Fruit fly (Drosophila melanogaster) whole organism, embryonic: ENCODE measurements around the gene RpL24.

Experiments
- Awh ChIP-seq: fragments of 200-800 bp; sonication (Bioruptor generic); IDR thresholded peaks from 2 replicates; pipeline ENCODE4, ENCODE4 v1.3.6; 2022; ENCODE audit warnings: missing biosample characterization, missing genetic modification characterization
- BtbVII ChIP-seq: fragments of 200-800 bp; sonication (Bioruptor generic); optimal IDR thresholded peaks from 3 replicates; lab custom pipeline; 2017; ENCODE audit warnings: missing biosample characterization, mild to moderate bottlenecking, missing genetic modification characterization
- CG10321 ChIP-seq: fragments of 200-800 bp; sonication (Bioruptor generic); IDR thresholded peaks from 2 replicates; pipeline ENCODE4 v1.3.6; 2022; ENCODE audit warnings: missing biosample characterization, missing genetic modification characterization
- CG10462 ChIP-seq: fragments of 200-800 bp; sonication (Bioruptor generic); optimal IDR thresholded peaks from 2 replicates; lab custom pipeline; 2016; ENCODE audit warnings: missing biosample characterization, missing genetic modification characterization
- CG12942 ChIP-seq: fragments of 200-800 bp; sonication (Bioruptor generic); optimal IDR thresholded peaks from 3 replicates; lab custom pipeline; 2016; ENCODE audit warnings: missing biosample characterization, missing genetic modification characterization
- CG13424 ChIP-seq: fragments of 200-800 bp; sonication (Bioruptor generic); optimal IDR thresholded peaks from 2 replicates; lab custom pipeline; 2019; ENCODE audit warnings: missing biosample characterization, mild to moderate bottlenecking, missing genetic modification characterization, moderate library complexity
- CG14014 ChIP-seq: fragments of 200-800 bp; sonication (Bioruptor generic); IDR thresholded peaks from 2 replicates; pipeline ENCODE4 v1.3.6; 2022; ENCODE audit warnings: missing biosample characterization, missing genetic modification characterization
- CG15073 ChIP-seq: fragments of 200-800 bp; sonication (Bioruptor generic); optimal IDR thresholded peaks from 2 replicates; lab custom pipeline; 2016; ENCODE audit warnings: missing biosample characterization, missing genetic modification characterization
- CG15479 ChIP-seq: fragments of 200-800 bp; sonication (Bioruptor generic); optimal IDR thresholded peaks from 3 replicates; lab custom pipeline; 2019; ENCODE audit warnings: missing biosample characterization, mild to moderate bottlenecking, missing genetic modification characterization, moderate library complexity
- CG30020 ChIP-seq: fragments of 200-800 bp; optimal IDR thresholded peaks from 2 replicates; lab custom pipeline; 2019; ENCODE audit warnings: missing biosample characterization, mild to moderate bottlenecking, missing genetic modification characterization, moderate library complexity
- CG32772 ChIP-seq: fragments of 200-800 bp; sonication (Bioruptor generic); IDR thresholded peaks from 2 replicates; pipeline ENCODE4 v1.3.6; 2022; ENCODE audit warnings: missing biosample characterization, missing genetic modification characterization
- CG33557 ChIP-seq: fragments of 200-800 bp; sonication (Bioruptor generic); optimal IDR thresholded peaks from 2 replicates; lab custom pipeline; 2019; ENCODE audit warnings: missing biosample characterization, mild to moderate bottlenecking, missing genetic modification characterization, moderate library complexity
- CG34376 ChIP-seq: fragments of 200-800 bp; sonication (Bioruptor generic); optimal IDR thresholded peaks from 2 replicates; lab custom pipeline; 2018; ENCODE audit warnings: missing biosample characterization, mild to moderate bottlenecking, missing genetic modification characterization
- CG6254 ChIP-seq: fragments of 200-800 bp; sonication (Bioruptor generic); optimal IDR thresholded peaks from 3 replicates; lab custom pipeline; 2017; ENCODE audit warnings: mild to moderate bottlenecking, missing biosample characterization, missing genetic modification reagents, missing genetic modification characterization
- CG6654 ChIP-seq: fragments of 200-800 bp; sonication (Bioruptor generic); optimal IDR thresholded peaks from 2 replicates; lab custom pipeline; 2017; ENCODE audit warnings: missing biosample characterization, mild to moderate bottlenecking, missing genetic modification characterization
- CG8359 ChIP-seq: fragments of 200-800 bp; sonication (Bioruptor generic); optimal IDR thresholded peaks from 2 replicates; lab custom pipeline; 2017; ENCODE audit warnings: missing biosample characterization, mild to moderate bottlenecking, missing genetic modification characterization, borderline replicate concordance
- CG8924 ChIP-seq: fragments of 200-800 bp; optimal IDR thresholded peaks from 3 replicates; lab custom pipeline; 2019; ENCODE audit warnings: missing biosample characterization, mild to moderate bottlenecking, missing genetic modification characterization, moderate library complexity
- CG9437 ChIP-seq: fragments of 200-800 bp; sonication (Bioruptor generic); optimal IDR thresholded peaks from 2 replicates; lab custom pipeline; 2018; ENCODE audit warnings: missing biosample characterization, mild to moderate bottlenecking, missing genetic modification characterization
- CTCF ChIP-seq: fragments of 200-800 bp; sonication (Bioruptor generic); optimal IDR thresholded peaks from 2 replicates; lab custom pipeline; 2017; ENCODE audit warnings: missing biosample characterization, mild to moderate bottlenecking, missing genetic modification characterization, moderate library complexity
- CrebB ChIP-seq: fragments of 200-800 bp; sonication (Bioruptor generic); optimal IDR thresholded peaks from 3 replicates; lab custom pipeline; 2018; ENCODE audit warnings: missing biosample characterization, mild to moderate bottlenecking, missing genetic modification characterization
- Hmr ChIP-seq: fragments of 200-800 bp; sonication (Bioruptor generic); optimal IDR thresholded peaks from 3 replicates; lab custom pipeline; 2017; ENCODE audit warnings: mild to moderate bottlenecking, missing biosample characterization, missing genetic modification reagents, missing genetic modification characterization
- Hr51 ChIP-seq, 2 experiments: fragments of 200-800 bp; sonication (Bioruptor generic); optimal IDR thresholded peaks; 2 replicates in 1 of 2; 3 replicates in 1 of 2; lab custom pipeline; 2016 to 2018; ENCODE audit warnings: missing biosample characterization in 2 of 2, missing genetic modification characterization in 2 of 2, mild to moderate bottlenecking in 1 of 2, moderate library complexity in 1 of 2
- Jarid2 ChIP-seq: fragments of 200-800 bp; sonication (Bioruptor generic); optimal IDR thresholded peaks from 3 replicates; lab custom pipeline; 2017; ENCODE audit warnings: mild to moderate bottlenecking, missing biosample characterization, missing genetic modification reagents, missing genetic modification characterization
- Mrtf ChIP-seq: fragments of 200-800 bp; sonication (Bioruptor generic); IDR thresholded peaks from 3 replicates; pipeline ENCODE4 v1.3.6; 2022; ENCODE audit warnings: missing biosample characterization, missing genetic modification characterization
- Nf-YA ChIP-seq: fragments of 200-800 bp; sonication (Bioruptor generic); IDR thresholded peaks from 2 replicates; pipeline ENCODE4 v1.3.6; 2022; ENCODE audit warnings: missing biosample characterization, missing genetic modification characterization
- Scr ChIP-seq: fragments of 200-800 bp; sonication (Bioruptor generic); IDR thresholded peaks from 2 replicates; pipeline ENCODE4 v1.3.6; 2022; ENCODE audit warnings: missing biosample characterization, missing genetic modification characterization; ENCODE audit not compliant: partially characterized antibody
- Xbp1 ChIP-seq: fragments of 200-800 bp; sonication (Bioruptor generic); optimal IDR thresholded peaks from 3 replicates; lab custom pipeline; 2016; ENCODE audit warnings: missing biosample characterization, mild to moderate bottlenecking, missing genetic modification characterization
- bsh ChIP-seq, 2 experiments: fragments of 200-800 bp; sonication (Bioruptor generic); optimal IDR thresholded peaks; 2 replicates each; lab custom pipeline; 2017 to 2018; ENCODE audit warnings: mild to moderate bottlenecking in 2 of 2, missing biosample characterization in 2 of 2, missing genetic modification characterization in 2 of 2, moderate library complexity in 1 of 2
- caup ChIP-seq: fragments of 200-800 bp; sonication (Bioruptor generic); optimal IDR thresholded peaks from 3 replicates; lab custom pipeline; 2017; ENCODE audit warnings: missing biosample characterization, mild to moderate bottlenecking, missing genetic modification characterization, moderate library complexity; ENCODE audit not compliant: severe bottlenecking
- dimm ChIP-seq: fragments of 200-800 bp; sonication (Bioruptor generic); IDR thresholded peaks from 2 replicates; pipeline ENCODE4 v1.3.6; 2022; ENCODE audit warnings: missing biosample characterization, missing genetic modification characterization
- dm ChIP-seq: fragments of 200-800 bp; sonication (Bioruptor generic); optimal IDR thresholded peaks from 3 replicates; lab custom pipeline; 2016; ENCODE audit warnings: missing biosample characterization, missing genetic modification characterization
- ewg ChIP-seq: fragments of 200-800 bp; sonication (Bioruptor generic); optimal IDR thresholded peaks from 3 replicates; lab custom pipeline; 2017; ENCODE audit warnings: mild to moderate bottlenecking, missing biosample characterization, missing genetic modification reagents, missing genetic modification characterization
- fd102C ChIP-seq: fragments of 200-800 bp; sonication (Bioruptor generic); optimal IDR thresholded peaks from 2 replicates; lab custom pipeline; 2018; ENCODE audit warnings: missing biosample characterization, mild to moderate bottlenecking, missing genetic modification characterization, moderate library complexity
- fd64A ChIP-seq: fragments of 200-800 bp; sonication (Bioruptor generic); optimal IDR thresholded peaks from 3 replicates; lab custom pipeline; 2018; ENCODE audit warnings: missing biosample characterization, mild to moderate bottlenecking, missing genetic modification characterization
- gcm2 ChIP-seq: fragments of 200-800 bp; sonication (Bioruptor generic); optimal IDR thresholded peaks from 2 replicates; lab custom pipeline; 2016; ENCODE audit warnings: missing biosample characterization, missing genetic modification characterization
- grn ChIP-seq: fragments of 200-800 bp; sonication (Bioruptor generic); optimal IDR thresholded peaks from 3 replicates; lab custom pipeline; 2017; ENCODE audit warnings: missing biosample characterization, missing genetic modification characterization
- hbn ChIP-seq: fragments of 200-800 bp; sonication (Bioruptor generic); IDR thresholded peaks from 2 replicates; pipeline ENCODE4 v1.3.6; 2022; ENCODE audit warnings: missing biosample characterization, missing genetic modification characterization; ENCODE audit not compliant: partially characterized antibody
- klu ChIP-seq: fragments of 200-800 bp; sonication (Bioruptor generic); IDR thresholded peaks from 2 replicates; pipeline ENCODE4 v1.3.6; 2022; ENCODE audit warnings: missing biosample characterization, missing genetic modification characterization
- lov ChIP-seq, 2 experiments: fragments of 200-800 bp in 1 of 2; fragments of >200 bp in 1 of 2; sonication (Bioruptor generic) in 1 of 2; IDR thresholded peaks in 1 of 2; optimal IDR thresholded peaks in 1 of 2; 2 replicates in 1 of 2; 3 replicates in 1 of 2; pipeline versions ENCODE4 v1.3.6 to Lab custom; 2017 to 2022; ENCODE audit warnings: missing biosample characterization in 1 of 2, missing genetic modification characterization in 1 of 2
- luna ChIP-seq: fragments of 200-800 bp; sonication (Bioruptor generic); optimal IDR thresholded peaks from 2 replicates; lab custom pipeline; 2016; ENCODE audit warnings: missing biosample characterization, missing genetic modification characterization
- onecut ChIP-seq: fragments of 200-800 bp; sonication (Bioruptor generic); IDR thresholded peaks from 2 replicates; pipeline ENCODE4 v1.3.6; 2022; ENCODE audit warnings: missing biosample characterization, missing genetic modification characterization
- pita ChIP-seq: fragments of 200-800 bp; sonication (Bioruptor generic); optimal IDR thresholded peaks from 2 replicates; lab custom pipeline; 2017; ENCODE audit warnings: missing biosample characterization, mild to moderate bottlenecking, missing genetic modification characterization
- pum ChIP-seq: fragments of 200-800 bp; sonication (Bioruptor generic); optimal IDR thresholded peaks from 2 replicates; lab custom pipeline; 2016; ENCODE audit warnings: missing biosample characterization, missing genetic modification characterization
- rib ChIP-seq: fragments of 200-800 bp; sonication (Bioruptor generic); IDR thresholded peaks from 2 replicates; pipeline ENCODE4 v1.3.6; 2022; ENCODE audit warnings: missing biosample characterization, missing genetic modification characterization
- salm ChIP-seq: fragments of 200-800 bp; sonication (Bioruptor generic); optimal IDR thresholded peaks from 2 replicates; lab custom pipeline; 2018; ENCODE audit warnings: missing biosample characterization, mild to moderate bottlenecking, missing genetic modification characterization
- sc ChIP-seq, 3 experiments: fragments of >200 bp in 2 of 3; fragments of 200-800 bp in 1 of 3; sonication (Bioruptor generic) in 1 of 3; optimal IDR thresholded peaks; 2 replicates in 2 of 3; 3 replicates in 1 of 3; lab custom pipeline; 2017; ENCODE audit warnings: mild to moderate bottlenecking in 1 of 3, missing biosample characterization in 1 of 3, missing genetic modification characterization in 1 of 3, missing genetic modification reagents in 1 of 3
- sens-2 ChIP-seq: fragments of 200-800 bp; sonication (Bioruptor generic); IDR thresholded peaks from 2 replicates; pipeline ENCODE4 v1.3.6; 2022; ENCODE audit warnings: missing biosample characterization, missing genetic modification characterization
- sim ChIP-seq: fragments of 200-800 bp; sonication (Bioruptor generic); IDR thresholded peaks from 2 replicates; pipeline ENCODE4 v1.3.6; 2022; ENCODE audit warnings: missing biosample characterization, missing genetic modification characterization
- twi ChIP-seq: fragments of 200-800 bp; optimal IDR thresholded peaks from 2 replicates; lab custom pipeline; 2019; ENCODE audit warnings: missing biosample characterization, mild to moderate bottlenecking, missing genetic modification characterization, moderate library complexity

The RpL24 gene

dm6 chr2L:13382351-13383029 lies 12.4 kb downstream of the RpL24 start, which contains the start of gene loqs (continued):
- no peak for TF ChIP-seq klu (GFP tag; lab: Robert Waterston, UW)
- no peak for TF ChIP-seq CrebB
- no peak for TF ChIP-seq dimm (GFP tag; lab: Robert Waterston, UW)
- TF ChIP-seq CG8924 (tag; lab: Kevin White, UChicago), result peak; percentile 31
- no peak for TF ChIP-seq luna
- TF ChIP-seq bsh (GFP tag; optimal IDR thresholded peaks at IDR 0.05; lab: Kevin White, UChicago), result no peak
- no peak for TF ChIP-seq CG8359
- no peak for TF ChIP-seq ewg
- TF ChIP-seq twi, result no peak
- TF ChIP-seq onecut (GFP tag; lab: Robert Waterston, UW), result peak; percentile 99
- no peak for TF ChIP-seq CG14014 (GFP tag; lab: Robert Waterston, UW)
- TF ChIP-seq grn, result no peak
- no peak for TF ChIP-seq CG15073
- TF ChIP-seq sim (GFP tag; lab: Robert Waterston, UW), result no peak
- no peak for TF ChIP-seq Hr51 (GFP tag; optimal IDR thresholded peaks at IDR 0.05; lab: Kevin White, UChicago)
- no peak for TF ChIP-seq hbn (GFP tag; lab: Robert Waterston, UW)
- TF ChIP-seq Jarid2, result no peak
- TF ChIP-seq fd64A (GFP tag; lab: Kevin White, UChicago), result no peak
- TF ChIP-seq BtbVII (GFP tag; lab: Kevin White, UChicago), result no peak
- TF ChIP-seq CG10462 (GFP tag; lab: Kevin White, UChicago), result no peak
- TF ChIP-seq CG15479, result no peak
- no peak for TF ChIP-seq Hmr (GFP tag; lab: Kevin White, UChicago)
- peak; percentile 51 for TF ChIP-seq Scr (GFP tag; lab: Robert Waterston, UW)
- TF ChIP-seq sc (optimal IDR thresholded peaks at IDR 0.05; lab: Kevin White, UChicago), result no peak
- no peak for TF ChIP-seq sc (GFP tag; optimal IDR thresholded peaks at IDR 0.05; lab: Kevin White, UChicago)
- no peak for TF ChIP-seq CG10321 (GFP tag; lab: Robert Waterston, UW)
- TF ChIP-seq dm (GFP tag; lab: Kevin White, UChicago), result no peak
- no peak for TF ChIP-seq CG9437 (GFP tag; lab: Kevin White, UChicago)
- TF ChIP-seq CG12942, result no peak
- peak; percentile 55 for TF ChIP-seq CG30020 (tag; lab: Kevin White, UChicago)
- no peak for TF ChIP-seq CG6254 (GFP tag; lab: Kevin White, UChicago)
- no peak for TF ChIP-seq fd102C (GFP tag; lab: Kevin White, UChicago)
- peak; percentile 31 for TF ChIP-seq CG13424 (tag; lab: Kevin White, UChicago)
- TF ChIP-seq CG34376 (GFP tag; lab: Kevin White, UChicago), result no peak
- TF ChIP-seq pita, result no peak
- TF ChIP-seq Mrtf, result no peak
- no peak for TF ChIP-seq pum (GFP tag; lab: Kevin White, UChicago)
- TF ChIP-seq CG32772 (GFP tag; lab: Robert Waterston, UW), result no peak
- peak; percentile 8 for TF ChIP-seq Xbp1 (GFP tag; lab: Kevin White, UChicago)
- TF ChIP-seq caup (GFP tag; lab: Kevin White, UChicago), result no peak
- TF ChIP-seq CG6654 (GFP tag; lab: Kevin White, UChicago), result no peak
- no peak for TF ChIP-seq salm (tag; lab: Kevin White, UChicago)
- TF ChIP-seq CTCF (GFP tag; lab: Kevin White, UChicago), result no peak
- no peak for TF ChIP-seq Nf-YA
- no peak for TF ChIP-seq Awh (GFP tag; lab: Robert Waterston, UW)
- TF ChIP-seq gcm2 (GFP tag; lab: Kevin White, UChicago), result no peak
- TF ChIP-seq lov (optimal IDR thresholded peaks at IDR 0.05; lab: Kevin White, UChicago), result no peak
- no peak for TF ChIP-seq lov (GFP tag; IDR thresholded peaks at IDR 0.05; lab: Robert Waterston, UW)
- no peak for TF ChIP-seq rib (GFP tag; lab: Robert Waterston, UW)
- TF ChIP-seq CG33557 (GFP tag; lab: Kevin White, UChicago), result no peak
- no peak for TF ChIP-seq sens-2
